Worm (Caenorhabditis elegans): Measurements from ENCODE around the gene dpf-6.

- TF ChIP-seq ama-1 (optimal IDR thresholded peaks at IDR 0.05) (no peak), tra-4 (tag; optimal IDR thresholded peaks at IDR 0.05) (no peak), flt-1 (GFP tag; IDR thresholded peaks at IDR 0.05) (no peak), ceh-13 (GFP tag; optimal IDR thresholded peaks at IDR 0.05) (no peak), scrt-1 (GFP tag; IDR thresholded peaks at IDR 0.05) (no peak), ets-7 (tag; optimal IDR thresholded peaks at IDR 0.05) (no peak), B0310.2 (tag; optimal IDR thresholded peaks at IDR 0.05) (no peak), aly-1 (tag; optimal IDR thresholded peaks at IDR 0.05) (no peak), tbx-11 (GFP tag; IDR thresholded peaks at IDR 0.05) (no peak), hnd-1 (tag; optimal IDR thresholded peaks at IDR 0.05) (no peak), F13C5.2 (tag; optimal IDR thresholded peaks at IDR 0.05) (no peak), hmbx-1 (tag; optimal IDR thresholded peaks at IDR 0.05) (no peak), ceh-36 (tag; optimal IDR thresholded peaks at IDR 0.05) (no peak), tbx-37 (GFP tag; conservative IDR thresholded peaks at IDR 0.05) (no peak)
Measured at ce11 chrIII:8009769-8010168, 28.3 kb upstream of the dpf-6 start, which contains the start of gene cit-1.1.
